Worm (Caenorhabditis elegans) whole organism, midembryonic: Measurements from ENCODE around the gene F22F4.9.

Experiments used
- flt-1 ChIP-seq: fragments of 200-800 bp; sonication (Bioruptor generic); IDR thresholded peaks from 2 replicates; pipeline ENCODE4 v1.3.6; 2022; ENCODE audit warnings: missing genetic modification characterization, missing compliant biosample characterization
- ztf-23 ChIP-seq: fragments of 200-800 bp; sonication (Bioruptor generic); IDR thresholded peaks from 2 replicates; pipeline ENCODE4 v1.3.6; 2022; ENCODE audit warnings: missing genetic modification reagents, missing genetic modification characterization, missing compliant biosample characterization

The F22F4.9 gene

ce11 chrX:5948769-5949168 is 50.5 kb downstream of the F22F4.9 start, which contains the start of gene mig-23:
mig-23 (minus strand) TSS chrX:5948869.
- TF ChIP-seq ztf-23 (no peak), flt-1 (GFP tag; lab: Robert Waterston, UW) (no peak)
